Fruit fly (Drosophila melanogaster) whole organism, embryonic: ENCODE results near the gene CG5846.

Source experiments
- Atf6 ChIP-seq: fragments of 200-800 bp; sonication (Bioruptor generic); IDR thresholded peaks from 2 replicates; pipeline ENCODE4 v1.3.6; 2022; ENCODE audit warnings: missing biosample characterization, missing genetic modification characterization
- CG10209 ChIP-seq: fragments of 200-800 bp; sonication (Bioruptor generic); optimal IDR thresholded peaks from 3 replicates; lab custom pipeline; 2017; ENCODE audit warnings: missing biosample characterization, mild to moderate bottlenecking, missing genetic modification characterization, missing genetic modification reagents
- CG10321 ChIP-seq: fragments of 200-800 bp; sonication (Bioruptor generic); IDR thresholded peaks from 2 replicates; pipeline ENCODE4 v1.3.6; 2022; ENCODE audit warnings: missing biosample characterization, missing genetic modification characterization
- CG10565 ChIP-seq: fragments of 200-800 bp; sonication (Bioruptor generic); optimal IDR thresholded peaks from 3 replicates; lab custom pipeline; 2016; ENCODE audit warnings: missing biosample characterization, mild to moderate bottlenecking, missing genetic modification characterization
- CG10979 ChIP-seq: fragments of 200-800 bp; sonication (Bioruptor generic); optimal IDR thresholded peaks from 2 replicates; lab custom pipeline; 2018; ENCODE audit warnings: missing biosample characterization, mild to moderate bottlenecking, missing genetic modification characterization, moderate library complexity
- CG11504 ChIP-seq: fragments of 200-800 bp; sonication (Bioruptor generic); optimal IDR thresholded peaks from 3 replicates; lab custom pipeline; 2019; ENCODE audit warnings: missing biosample characterization, mild to moderate bottlenecking, missing genetic modification characterization, moderate library complexity
- CG13624 ChIP-seq: fragments of 200-800 bp; sonication (Bioruptor generic); optimal IDR thresholded peaks from 2 replicates; lab custom pipeline; 2016; ENCODE audit warnings: missing biosample characterization, missing genetic modification characterization
- CG14441 ChIP-seq: fragments of 200-800 bp; sonication (Bioruptor generic); IDR thresholded peaks from 2 replicates; pipeline ENCODE4 v1.3.6; 2022; ENCODE audit warnings: missing biosample characterization, missing genetic modification characterization
- CG15479 ChIP-seq: fragments of 200-800 bp; sonication (Bioruptor generic); optimal IDR thresholded peaks from 3 replicates; lab custom pipeline; 2019; ENCODE audit warnings: missing biosample characterization, mild to moderate bottlenecking, missing genetic modification characterization, moderate library complexity
- CG1647 ChIP-seq: fragments of 200-800 bp; sonication (Bioruptor generic); optimal IDR thresholded peaks from 3 replicates; lab custom pipeline; 2016; ENCODE audit warnings: missing biosample characterization, missing genetic modification characterization
- CG17802 ChIP-seq: fragments of 200-800 bp; sonication (Bioruptor generic); optimal IDR thresholded peaks from 2 replicates; lab custom pipeline; 2018; ENCODE audit warnings: missing biosample characterization, mild to moderate bottlenecking, missing genetic modification characterization, moderate library complexity
- CG18011 ChIP-seq: fragments of 200-800 bp; sonication (Bioruptor generic); optimal IDR thresholded peaks from 2 replicates; lab custom pipeline; 2017; ENCODE audit warnings: missing biosample characterization, missing genetic modification characterization, mild to moderate bottlenecking, moderate library complexity, missing genotype
- CG30431 ChIP-seq: fragments of 200-800 bp; sonication (Bioruptor generic); optimal IDR thresholded peaks from 2 replicates; lab custom pipeline; 2017; ENCODE audit warnings: missing biosample characterization, missing genetic modification characterization
- CG34422 ChIP-seq: fragments of 200-800 bp; sonication (Bioruptor generic); IDR thresholded peaks from 3 replicates; pipeline ENCODE4 v1.3.6; 2022; ENCODE audit warnings: missing biosample characterization, missing genetic modification characterization
- CG42726 ChIP-seq: fragments of 200-800 bp; sonication (Bioruptor generic); IDR thresholded peaks from 2 replicates; pipeline ENCODE4 v1.3.6; 2022; ENCODE audit warnings: missing biosample characterization, missing genetic modification characterization; ENCODE audit not compliant: partially characterized antibody
- CG4404 ChIP-seq: fragments of 200-800 bp; sonication (Bioruptor generic); IDR thresholded peaks from 2 replicates; pipeline ENCODE4 v1.3.6; 2022; ENCODE audit warnings: missing biosample characterization, missing genetic modification characterization
- CG4424 ChIP-seq: fragments of 200-800 bp; sonication (Bioruptor generic); optimal IDR thresholded peaks from 3 replicates; lab custom pipeline; 2016; ENCODE audit warnings: missing biosample characterization, missing genetic modification characterization
- CG5953 ChIP-seq: fragments of 200-800 bp; sonication (Bioruptor generic); IDR thresholded peaks from 2 replicates; pipeline ENCODE4 v1.3.6; 2022; ENCODE audit warnings: missing biosample characterization, missing genetic modification characterization
- CG6654 ChIP-seq: fragments of 200-800 bp; sonication (Bioruptor generic); optimal IDR thresholded peaks from 2 replicates; lab custom pipeline; 2017; ENCODE audit warnings: missing biosample characterization, mild to moderate bottlenecking, missing genetic modification characterization
- CG7372 ChIP-seq: fragments of 200-800 bp; sonication (Bioruptor generic); IDR thresholded peaks from 2 replicates; pipeline ENCODE4 v1.3.6; 2022; ENCODE audit warnings: missing biosample characterization, missing genetic modification characterization
- Doc2 ChIP-seq: fragments of 200-800 bp; sonication (Bioruptor generic); IDR thresholded peaks from 2 replicates; pipeline ENCODE4 v1.3.6; 2022; ENCODE audit warnings: missing biosample characterization, missing genetic modification characterization
- Eip74EF ChIP-seq, 2 experiments: fragments of 200-800 bp in 1 of 2; fragments of >200 bp in 1 of 2; sonication (Bioruptor generic) in 1 of 2; optimal IDR thresholded peaks; 2 replicates each; lab custom pipeline; 2017 to 2019; ENCODE audit warnings: missing biosample characterization in 2 of 2, missing genetic modification characterization in 2 of 2, mild to moderate bottlenecking in 1 of 2, moderate library complexity in 1 of 2
- HHEX ChIP-seq: fragments of 200-800 bp; sonication (Bioruptor generic); optimal IDR thresholded peaks from 3 replicates; lab custom pipeline; 2017; ENCODE audit warnings: missing biosample characterization, mild to moderate bottlenecking, missing genetic modification characterization, missing genetic modification reagents
- HLH3B ChIP-seq: fragments of 200-800 bp; sonication (Bioruptor generic); IDR thresholded peaks from 2 replicates; pipeline ENCODE4 v1.3.6; 2022; ENCODE audit warnings: missing biosample characterization, missing genetic modification characterization
- Hsf ChIP-seq: fragments of 200-800 bp; sonication (Bioruptor generic); optimal IDR thresholded peaks from 3 replicates; lab custom pipeline; 2016; ENCODE audit warnings: missing biosample characterization, missing genetic modification characterization
- Mes4 ChIP-seq: fragments of 200-800 bp; sonication (Bioruptor generic); optimal IDR thresholded peaks from 2 replicates; lab custom pipeline; 2016; ENCODE audit warnings: missing biosample characterization, missing genetic modification characterization
- NC2α ChIP-seq: fragments of 200-800 bp; sonication (Bioruptor generic); optimal IDR thresholded peaks from 2 replicates; lab custom pipeline; 2016; ENCODE audit warnings: missing biosample characterization, missing genetic modification characterization
- NFAT ChIP-seq: fragments of 200-800 bp; sonication (Bioruptor generic); IDR thresholded peaks from 2 replicates; pipeline ENCODE4 v1.3.6; 2022; ENCODE audit warnings: missing biosample characterization, missing genetic modification characterization
- PHDP ChIP-seq: fragments of 200-800 bp; sonication (Bioruptor generic); optimal IDR thresholded peaks from 3 replicates; lab custom pipeline; 2018; ENCODE audit warnings: missing biosample characterization, mild to moderate bottlenecking, missing genetic modification characterization, moderate library complexity
- Rx ChIP-seq: fragments of 200-800 bp; sonication (Bioruptor generic); IDR thresholded peaks from 2 replicates; pipeline ENCODE4 v1.3.6; 2022; ENCODE audit warnings: missing biosample characterization, missing genetic modification characterization
- Trl ChIP-seq, 3 experiments: fragments of >200 bp in 2 of 3; fragments of 200-800 bp in 1 of 3; sonication (Bioruptor generic) in 1 of 3; optimal IDR thresholded peaks; 2 replicates in 1 of 3; 3 replicates in 2 of 3; lab custom pipeline; 2016 to 2017; ENCODE audit warnings: missing biosample characterization in 1 of 3, missing genetic modification characterization in 1 of 3
- Usf ChIP-seq: fragments of 200-800 bp; sonication (Bioruptor generic); optimal IDR thresholded peaks from 2 replicates; lab custom pipeline; 2017; ENCODE audit warnings: missing genotype, missing biosample characterization, missing genetic modification characterization
- cad ChIP-seq: fragments of >200 bp; optimal IDR thresholded peaks from 2 replicates; lab custom pipeline; 2017; ENCODE audit warnings: missing biosample characterization, missing genetic modification characterization
- exex ChIP-seq: fragments of 200-800 bp; sonication (Bioruptor generic); optimal IDR thresholded peaks from 4 replicates; lab custom pipeline; 2018; ENCODE audit warnings: missing biosample characterization, mild to moderate bottlenecking, missing genetic modification characterization, moderate library complexity
- hkb ChIP-seq, 2 experiments: fragments of 200-800 bp in 1 of 2; fragments of >200 bp in 1 of 2; sonication (Bioruptor generic) in 1 of 2; IDR thresholded peaks in 1 of 2; optimal IDR thresholded peaks in 1 of 2; 2 replicates each; pipeline versions ENCODE4 v1.3.6 to Lab custom; 2017 to 2022; ENCODE audit warnings: missing biosample characterization in 1 of 2, missing genetic modification characterization in 1 of 2
- jumu ChIP-seq: fragments of 200-800 bp; sonication (Bioruptor generic); optimal IDR thresholded peaks from 3 replicates; lab custom pipeline; 2016; ENCODE audit warnings: missing biosample characterization, missing genetic modification characterization
- lola ChIP-seq, 3 experiments: fragments of >200 bp in 2 of 3; fragments of 200-800 bp in 1 of 3; sonication (Bioruptor generic) in 1 of 3; optimal IDR thresholded peaks; 2 replicates each; lab custom pipeline; 2017 to 2019; ENCODE audit warnings: missing biosample characterization in 3 of 3, missing genetic modification characterization in 3 of 3, mild to moderate bottlenecking in 1 of 3, moderate library complexity in 1 of 3
- maf-S ChIP-seq: fragments of 200-800 bp; sonication (Bioruptor generic); optimal IDR thresholded peaks from 2 replicates; lab custom pipeline; 2016; ENCODE audit warnings: missing biosample characterization, missing genetic modification characterization
- pan ChIP-seq, 4 experiments: fragments of >200 bp in 3 of 4; fragments of 200-800 bp in 1 of 4; sonication (Bioruptor generic) in 1 of 4; optimal IDR thresholded peaks in 3 of 4; IDR thresholded peaks in 1 of 4; 2 replicates each; pipeline versions ENCODE4 v1.3.6 to Lab custom; 2017 to 2022; ENCODE audit warnings: missing biosample characterization in 2 of 4, missing genetic modification characterization in 2 of 4, mixed read lengths in 1 of 4
- psq ChIP-seq: fragments of 200-800 bp; sonication (Bioruptor generic); optimal IDR thresholded peaks from 2 replicates; lab custom pipeline; 2017; ENCODE audit warnings: missing biosample characterization, missing genetic modification characterization
- sc ChIP-seq, 3 experiments: fragments of >200 bp in 2 of 3; fragments of 200-800 bp in 1 of 3; sonication (Bioruptor generic) in 1 of 3; optimal IDR thresholded peaks; 2 replicates in 2 of 3; 3 replicates in 1 of 3; lab custom pipeline; 2017; ENCODE audit warnings: mild to moderate bottlenecking in 1 of 3, missing biosample characterization in 1 of 3, missing genetic modification characterization in 1 of 3, missing genetic modification reagents in 1 of 3
- sd ChIP-seq: fragments of 200-800 bp; sonication (Bioruptor generic); optimal IDR thresholded peaks from 3 replicates; lab custom pipeline; 2018; ENCODE audit warnings: missing biosample characterization, mild to moderate bottlenecking, missing genetic modification characterization, moderate library complexity
- shn ChIP-seq: fragments of 200-800 bp; sonication (Bioruptor generic); optimal IDR thresholded peaks from 3 replicates; lab custom pipeline; 2016; ENCODE audit warnings: missing biosample characterization, missing genetic modification characterization
- stc ChIP-seq: fragments of 200-800 bp; sonication (Bioruptor generic); IDR thresholded peaks from 2 replicates; pipeline ENCODE4 v1.3.6; 2022; ENCODE audit warnings: missing biosample characterization, missing genetic modification characterization
- tna ChIP-seq: fragments of 200-800 bp; sonication (Bioruptor generic); IDR thresholded peaks from 2 replicates; pipeline ENCODE4 v1.3.6; 2022; ENCODE audit warnings: missing biosample characterization, missing genetic modification characterization; ENCODE audit not compliant: partially characterized antibody
- vnd ChIP-seq: fragments of 200-800 bp; sonication (Bioruptor generic); IDR thresholded peaks from 3 replicates; pipeline ENCODE4 v1.3.6; 2022; ENCODE audit warnings: missing biosample characterization, missing genetic modification characterization; ENCODE audit not compliant: partially characterized antibody
- vvl ChIP-seq: fragments of 200-800 bp; sonication (Bioruptor generic); IDR thresholded peaks from 2 replicates; pipeline ENCODE4 v1.3.6; 2022; ENCODE audit warnings: missing biosample characterization, missing genetic modification characterization

The CG5846 gene

dm6 chr2L:9956993-9957652 is at the start of gene CG5846, which contains the start of gene CG4658 (continued):
- no peak for TF ChIP-seq cad (GFP tag; lab: Kevin White, UChicago)
- no peak for TF ChIP-seq Trl (optimal IDR thresholded peaks at IDR 0.05; lab: Kevin White, UChicago)
- peak; percentile 75 for TF ChIP-seq Trl (GFP tag; optimal IDR thresholded peaks at IDR 0.05; lab: Kevin White, UChicago)
- TF ChIP-seq NC2α (GFP tag; lab: Kevin White, UChicago) = peak; percentile 83
- TF ChIP-seq shn (GFP tag; lab: Kevin White, UChicago) = peak; percentile 79
- TF ChIP-seq sd (tag; lab: Kevin White, UChicago) = peak; percentile 84
- peak; percentile 81 for TF ChIP-seq CG13624
- peak; percentile 98 for TF ChIP-seq vvl (GFP tag; lab: Robert Waterston, UW)
- peak; percentile 91 for TF ChIP-seq CG4404 (GFP tag; lab: Robert Waterston, UW)
- peak; percentile 86 for TF ChIP-seq CG5953
- peak; percentile 97 for TF ChIP-seq HLH3B
- peak; percentile 82 for TF ChIP-seq exex
- TF ChIP-seq lola (GFP tag; optimal IDR thresholded peaks at IDR 0.05; lab: Kevin White, UChicago) = peak in 1 of 3 experiments; percentile 94
- no peak for TF ChIP-seq sc (optimal IDR thresholded peaks at IDR 0.05; lab: Kevin White, UChicago)
- peak; percentile 82 for TF ChIP-seq sc (GFP tag; optimal IDR thresholded peaks at IDR 0.05; lab: Kevin White, UChicago)
- peak; percentile 71 for TF ChIP-seq CG1647 (GFP tag; lab: Kevin White, UChicago)
- TF ChIP-seq CG10209 (GFP tag; lab: Kevin White, UChicago) = peak; percentile 94
- TF ChIP-seq Eip74EF (GFP tag; optimal IDR thresholded peaks at IDR 0.05; lab: Kevin White, UChicago) = peak in 1 of 2 experiments; percentile 93
- TF ChIP-seq CG17802 = peak; percentile 64
- TF ChIP-seq psq = peak; percentile 81
- no peak for TF ChIP-seq hkb (optimal IDR thresholded peaks at IDR 0.05; lab: Kevin White, UChicago)
- TF ChIP-seq hkb (GFP tag; IDR thresholded peaks at IDR 0.05; lab: Robert Waterston, UW) = peak; percentile 96
- TF ChIP-seq CG18011 (GFP tag; lab: Kevin White, UChicago) = peak; percentile 82
- TF ChIP-seq CG6654 (GFP tag; lab: Kevin White, UChicago) = peak; percentile 45
- peak; percentile 62 for TF ChIP-seq maf-S (GFP tag; lab: Kevin White, UChicago)
- peak; percentile 94 for TF ChIP-seq CG11504
- TF ChIP-seq Doc2 (GFP tag; lab: Robert Waterston, UW) = peak; percentile 48; the same call in 1 of the 2 replicates
- peak; percentile 82 for TF ChIP-seq Rx
- peak; percentile 57 for TF ChIP-seq jumu (GFP tag; lab: Kevin White, UChicago)
- TF ChIP-seq CG10321 (GFP tag; lab: Robert Waterston, UW) = peak; percentile 62; the same call in 1 of the 2 replicates
- peak; percentile 94 for TF ChIP-seq Hsf (GFP tag; lab: Kevin White, UChicago)
- peak; percentile 80 for TF ChIP-seq Mes4 (GFP tag; lab: Kevin White, UChicago)
- TF ChIP-seq CG10979 (tag; lab: Kevin White, UChicago) = peak; percentile 96
- no peak for TF ChIP-seq CG15479 (GFP tag; lab: Kevin White, UChicago)
- TF ChIP-seq CG30431 (GFP tag; lab: Kevin White, UChicago) = peak; percentile 73
- peak; percentile 81 for TF ChIP-seq HHEX (GFP tag; lab: Kevin White, UChicago)
- TF ChIP-seq stc (GFP tag; lab: Robert Waterston, UW) = peak; percentile 98
- peak; percentile 97 for TF ChIP-seq PHDP (tag; lab: Kevin White, UChicago)
- TF ChIP-seq Atf6 (GFP tag; lab: Robert Waterston, UW) = peak; percentile 95
- peak; percentile 76 for TF ChIP-seq NFAT (GFP tag; lab: Robert Waterston, UW)
- peak; percentile 52 for TF ChIP-seq CG10565 (GFP tag; lab: Kevin White, UChicago)
- no peak for TF ChIP-seq tna (GFP tag; lab: Robert Waterston, UW)
- no peak for TF ChIP-seq CG42726
- peak; percentile 77 for TF ChIP-seq Usf
- TF ChIP-seq CG14441 (GFP tag; lab: Robert Waterston, UW) = peak; percentile 94
- peak; percentile 96 for TF ChIP-seq CG34422
- no peak for TF ChIP-seq vnd
- TF ChIP-seq CG7372 (GFP tag; lab: Robert Waterston, UW) = peak; percentile 81
- peak in 1 of 2 experiments; percentile 69 for TF ChIP-seq pan (optimal IDR thresholded peaks at IDR 0.05; lab: Kevin White, UChicago)
- TF ChIP-seq pan (GFP tag; optimal IDR thresholded peaks at IDR 0.05 in 1 of 2, IDR thresholded peaks at IDR 0.05 in 1 of 2) = peak; percentile 80 to 97
- TF ChIP-seq CG4424 = peak; percentile 95
